Worm (Caenorhabditis elegans): ENCODE measurements around the gene pph-1.
A peak's percentile ranks its signal among the peaks of the same experiment; 100 is the strongest.

The pph-1 gene

ce11 chrV:10681117-10681959 is 21.0 kb upstream of the pph-1 start:
- TF ChIP-seq hlh-30 (tag; optimal IDR thresholded peaks at IDR 0.05; ENCODE audit: insufficient read depth) (no peak), gmeb-2 (tag; optimal IDR thresholded peaks at IDR 0.05) (no peak), hlh-6 (tag; optimal IDR thresholded peaks at IDR 0.05) (peak; percentile 47), pat-9 (tag; optimal IDR thresholded peaks at IDR 0.05) (peak; percentile 11), elt-2 (tag; optimal IDR thresholded peaks at IDR 0.05) (peak; percentile 2), ceh-2 (tag; optimal IDR thresholded peaks at IDR 0.05) (no peak), ref-2 (tag; optimal IDR thresholded peaks at IDR 0.05) (peak; percentile 32), rnt-1 (tag; optimal IDR thresholded peaks at IDR 0.05) (peak; percentile 48)

ce11 chrV:10682122-10682521 is 20.2 kb upstream of the pph-1 start, which contains the start of gene gsp-1:
gsp-1 (plus strand) TSS chrV:10682422.
- TF ChIP-seq ztf-16 (tag; optimal IDR thresholded peaks at IDR 0.05) (no peak), pqm-1 (tag; optimal IDR thresholded peaks at IDR 0.05) (no peak), fkh-10 (GFP tag; optimal IDR thresholded peaks at IDR 0.05) (no peak), rnt-1 (tag; optimal IDR thresholded peaks at IDR 0.05) (no peak), ceh-45 (GFP tag; IDR thresholded peaks at IDR 0.05) (no peak), sdc-2 (tag; optimal IDR thresholded peaks at IDR 0.05) (no peak), hlh-30 (tag; optimal IDR thresholded peaks at IDR 0.05; ENCODE audit: insufficient read depth) (no peak), madf-2 (tag; optimal IDR thresholded peaks at IDR 0.05) (no peak), hlh-6 (tag; optimal IDR thresholded peaks at IDR 0.05) (no peak)

- TF ChIP-seq elt-2 (tag; optimal IDR thresholded peaks at IDR 0.05) (no peak), ref-2 (tag; optimal IDR thresholded peaks at IDR 0.05) (no peak), fkh-6 (tag; optimal IDR thresholded peaks at IDR 0.05) (no peak), lin-11 (tag; optimal IDR thresholded peaks at IDR 0.05) (no peak), che-1 (tag; optimal IDR thresholded peaks at IDR 0.05) (no peak), ama-1 (optimal IDR thresholded peaks at IDR 0.05) (no peak), mec-3 (tag; optimal IDR thresholded peaks at IDR 0.05; ENCODE audit: borderline replicate concordance) (no peak), fkh-10 (GFP tag; optimal IDR thresholded peaks at IDR 0.05) (no peak), hlh-30 (tag; optimal IDR thresholded peaks at IDR 0.05; ENCODE audit: insufficient read depth) (no peak), sox-2 (GFP tag; IDR thresholded peaks at IDR 0.05) (no peak), C38D4.7 (GFP tag; optimal IDR thresholded peaks at IDR 0.05) (no peak), ceh-22 (tag; optimal IDR thresholded peaks at IDR 0.05) (no peak), nhr-11 (tag; optimal IDR thresholded peaks at IDR 0.05) (no peak), K09A11.1 (tag; optimal IDR thresholded peaks at IDR 0.05; ENCODE audit: insufficient read depth) (no peak), rnt-1 (tag; optimal IDR thresholded peaks at IDR 0.05) (no peak), ceh-2 (tag; optimal IDR thresholded peaks at IDR 0.05) (no peak), gmeb-2 (tag; optimal IDR thresholded peaks at IDR 0.05) (no peak), unc-86 (tag; optimal IDR thresholded peaks at IDR 0.05) (no peak), tbx-2 (tag; optimal IDR thresholded peaks at IDR 0.05) (no peak)
Measured at ce11 chrV:10683458-10683857, 18.9 kb upstream of the pph-1 start.

- TF ChIP-seq ceh-45 (GFP tag; IDR thresholded peaks at IDR 0.05): no peak
Measured at ce11 chrV:10684748-10685147, 17.6 kb upstream of the pph-1 start.

- TF ChIP-seq ceh-30 (tag; optimal IDR thresholded peaks at IDR 0.05) (no peak), eyg-1 (tag; optimal IDR thresholded peaks at IDR 0.05) (no peak), unc-42 (tag; optimal IDR thresholded peaks at IDR 0.05) (no peak), tbx-2 (tag; optimal IDR thresholded peaks at IDR 0.05) (no peak), ceh-22 (tag; optimal IDR thresholded peaks at IDR 0.05) (no peak), K02D7.2 (tag; optimal IDR thresholded peaks at IDR 0.05) (no peak), C38D4.7 (GFP tag; optimal IDR thresholded peaks at IDR 0.05) (no peak), ceh-31 (tag; optimal IDR thresholded peaks at IDR 0.05) (no peak)
Measured at ce11 chrV:10687601-10688000, 14.7 kb upstream of the pph-1 start, which contains the start of gene F29F11.20. F29F11.20 (plus strand) TSS chrV:10687901.

Data from whole organism, late embryonic.